Worm (Caenorhabditis elegans): ENCODE results near the gene txdc-12.1.

ce11 chrII:12264847-12265246 lies 24.7 kb downstream of the txdc-12.1 start:
- TF ChIP-seq ceh-6 (GFP tag; optimal IDR thresholded peaks at IDR 0.05) (no peak), lim-6 (tag; optimal IDR thresholded peaks at IDR 0.05) (no peak), unc-42 (tag; optimal IDR thresholded peaks at IDR 0.05) (no peak), unc-3 (GFP tag; conservative IDR thresholded peaks at IDR 0.05) (no peak), unc-3 (tag; optimal IDR thresholded peaks at IDR 0.05) (no peak), sdc-2 (tag; optimal IDR thresholded peaks at IDR 0.05) (no peak), pqm-1 (tag; optimal IDR thresholded peaks at IDR 0.05) (no peak), nhr-11 (tag; optimal IDR thresholded peaks at IDR 0.05) (no peak)

All from whole organism, late embryonic.